Worm (Caenorhabditis elegans): ENCODE results near the gene col-33.
A peak's percentile ranks its signal among the peaks of the same experiment; 100 is the strongest.

col-33 gene

ce11 chrIV:4227917-4228316, 35.2 kb upstream of the col-33 start, which contains the start of gene srbc-70:
Gene srbc-70, minus strand, starts transcription at chrIV:4228017.
- TF ChIP-seq flt-1 (GFP tag; IDR thresholded peaks at IDR 0.05): no peak
- TF ChIP-seq hmg-4 (GFP tag; optimal IDR thresholded peaks at IDR 0.05): no peak
- TF ChIP-seq ceh-13 (GFP tag; optimal IDR thresholded peaks at IDR 0.05): no peak
- no peak for TF ChIP-seq sea-1 (GFP tag; conservative IDR thresholded peaks at IDR 0.05)
- TF ChIP-seq tbx-11 (GFP tag; IDR thresholded peaks at IDR 0.05): no peak
- no peak for TF ChIP-seq ama-1 (optimal IDR thresholded peaks at IDR 0.05)
- TF ChIP-seq hmbx-1 (tag; optimal IDR thresholded peaks at IDR 0.05): no peak
- TF ChIP-seq B0310.2 (tag; optimal IDR thresholded peaks at IDR 0.05): no peak
- no peak for TF ChIP-seq ets-7 (tag; optimal IDR thresholded peaks at IDR 0.05)

DNA sequence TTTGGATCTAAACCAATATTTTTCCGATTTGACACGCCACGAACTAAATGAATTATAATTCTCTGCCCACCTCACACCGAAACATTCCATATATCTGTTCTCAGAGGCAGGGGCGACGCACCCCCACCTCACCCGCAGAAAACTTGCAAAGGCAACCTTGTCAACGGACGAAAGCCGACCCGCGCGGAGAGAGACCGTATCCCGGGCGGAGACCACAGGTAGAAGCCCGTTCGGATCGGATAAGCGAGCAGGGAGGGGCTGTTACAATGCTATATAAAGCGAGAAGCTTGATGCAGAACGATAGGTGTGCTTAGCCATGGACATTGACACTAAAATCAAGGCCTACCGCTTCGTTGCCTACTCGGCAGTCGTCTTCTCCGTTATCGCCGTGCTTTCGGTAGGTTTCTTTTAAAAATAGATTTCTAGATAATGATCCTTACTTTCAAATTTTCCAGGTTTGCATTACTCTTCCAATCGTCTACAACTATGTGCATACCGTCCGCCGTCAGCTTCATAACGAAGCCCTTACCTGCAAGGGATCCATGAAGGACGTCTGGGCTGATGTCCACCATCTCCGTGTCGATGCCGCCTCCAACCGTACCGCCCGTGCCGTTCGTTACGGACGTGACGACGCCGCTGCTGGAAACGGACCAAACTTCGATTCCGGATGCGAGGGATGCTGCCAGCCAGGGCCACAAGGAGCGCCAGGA, 27.6 kb upstream of the col-33 start, which contains the start of the genes zipt-2.2 and dpy-13:
TSS of gene zipt-2.2 (minus strand) at position 51 of the 710 bp plus-strand sequence.
TSS of gene dpy-13 (plus strand) at position 300 of the 710 bp plus-strand sequence.
- TF ChIP-seq ets-7 (tag; optimal IDR thresholded peaks at IDR 0.05): no peak
- no peak for TF ChIP-seq hnd-1 (tag; optimal IDR thresholded peaks at IDR 0.05)
- TF ChIP-seq hmg-4 (GFP tag; optimal IDR thresholded peaks at IDR 0.05): no peak
- no peak for TF ChIP-seq hmbx-1 (tag; optimal IDR thresholded peaks at IDR 0.05)
- TF ChIP-seq F13C5.2 (tag; optimal IDR thresholded peaks at IDR 0.05): no peak

ce11 chrIV:4236025-4236407, 27.1 kb upstream of the col-33 start:
- TF ChIP-seq flt-1 (GFP tag; IDR thresholded peaks at IDR 0.05) (no peak), ceh-13 (GFP tag; optimal IDR thresholded peaks at IDR 0.05) (no peak), F13C5.2 (tag; optimal IDR thresholded peaks at IDR 0.05) (no peak), tbx-37 (GFP tag; conservative IDR thresholded peaks at IDR 0.05) (no peak), hnd-1 (tag; optimal IDR thresholded peaks at IDR 0.05) (no peak), hmg-4 (GFP tag; optimal IDR thresholded peaks at IDR 0.05) (no peak), scrt-1 (GFP tag; IDR thresholded peaks at IDR 0.05) (no peak), ceh-36 (tag; optimal IDR thresholded peaks at IDR 0.05) (no peak), pes-1 (GFP tag; IDR thresholded peaks at IDR 0.05) (no peak), sea-1 (GFP tag; conservative IDR thresholded peaks at IDR 0.05) (no peak), tbx-11 (GFP tag; IDR thresholded peaks at IDR 0.05) (no peak), ama-1 (optimal IDR thresholded peaks at IDR 0.05) (no peak), B0310.2 (tag; optimal IDR thresholded peaks at IDR 0.05) (no peak), tra-4 (tag; optimal IDR thresholded peaks at IDR 0.05) (no peak), ets-7 (tag; optimal IDR thresholded peaks at IDR 0.05) (no peak), hmbx-1 (tag; optimal IDR thresholded peaks at IDR 0.05) (no peak), aly-1 (tag; optimal IDR thresholded peaks at IDR 0.05) (no peak)

- TF ChIP-seq F13C5.2 (tag; optimal IDR thresholded peaks at IDR 0.05) (no peak), ceh-13 (GFP tag; optimal IDR thresholded peaks at IDR 0.05) (no peak), pes-1 (GFP tag; IDR thresholded peaks at IDR 0.05) (no peak), ets-7 (tag; optimal IDR thresholded peaks at IDR 0.05) (no peak), B0310.2 (tag; optimal IDR thresholded peaks at IDR 0.05) (no peak), ama-1 (optimal IDR thresholded peaks at IDR 0.05) (no peak), tbx-11 (GFP tag; IDR thresholded peaks at IDR 0.05) (no peak), flt-1 (GFP tag; IDR thresholded peaks at IDR 0.05) (no peak), hmg-4 (GFP tag; optimal IDR thresholded peaks at IDR 0.05) (no peak), hnd-1 (tag; optimal IDR thresholded peaks at IDR 0.05) (no peak), sea-1 (GFP tag; conservative IDR thresholded peaks at IDR 0.05) (no peak), scrt-1 (GFP tag; IDR thresholded peaks at IDR 0.05) (no peak), aly-1 (tag; optimal IDR thresholded peaks at IDR 0.05) (no peak), tbx-37 (GFP tag; conservative IDR thresholded peaks at IDR 0.05) (no peak), hmbx-1 (tag; optimal IDR thresholded peaks at IDR 0.05) (no peak)
These were observed 26.4 kb upstream of the col-33 start for ce11 chrIV:4236671-4237070.

DNA sequence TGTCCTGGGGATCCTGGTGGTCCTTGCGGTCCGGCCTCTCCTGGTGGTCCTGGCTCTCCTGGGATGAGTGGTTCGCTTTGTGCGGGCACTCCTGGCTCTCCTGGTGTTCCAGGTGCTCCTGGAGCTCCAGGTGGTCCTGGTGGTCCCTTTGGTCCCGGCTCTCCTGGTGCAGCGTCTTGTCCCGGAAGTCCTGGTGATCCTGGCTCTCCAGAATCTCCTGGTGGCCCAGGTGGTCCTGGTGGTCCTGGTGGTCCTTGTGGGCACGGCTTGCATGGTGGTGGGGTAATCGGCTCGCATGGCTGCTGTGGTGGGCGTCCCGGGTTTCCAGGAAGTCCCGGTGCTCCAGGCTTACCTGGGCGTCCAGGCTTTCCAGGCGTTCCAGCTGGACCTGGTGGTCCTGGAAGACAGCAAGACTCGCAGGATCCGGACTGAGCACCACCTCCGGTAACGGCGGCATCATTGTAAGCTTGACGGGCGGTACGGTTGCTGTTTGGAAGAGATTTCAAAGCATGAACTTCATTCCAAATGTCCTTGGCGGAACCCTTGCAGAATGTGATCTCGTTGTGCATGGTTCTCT, 19.2 kb upstream of the col-33 start:
- TF ChIP-seq aly-1 (tag; optimal IDR thresholded peaks at IDR 0.05): peak; percentile 2
- no peak for TF ChIP-seq ceh-36 (tag; optimal IDR thresholded peaks at IDR 0.05)

ce11 chrIV:4244510-4244909, 18.6 kb upstream of the col-33 start, which contains the start of gene col-34:
Gene col-34, minus strand, starts transcription at chrIV:4244610.
- TF ChIP-seq pes-1 (GFP tag; IDR thresholded peaks at IDR 0.05) (no peak), ceh-36 (tag; optimal IDR thresholded peaks at IDR 0.05) (no peak), tbx-37 (GFP tag; conservative IDR thresholded peaks at IDR 0.05) (no peak), sea-1 (GFP tag; conservative IDR thresholded peaks at IDR 0.05) (no peak), aly-1 (tag; optimal IDR thresholded peaks at IDR 0.05) (no peak)

DNA sequence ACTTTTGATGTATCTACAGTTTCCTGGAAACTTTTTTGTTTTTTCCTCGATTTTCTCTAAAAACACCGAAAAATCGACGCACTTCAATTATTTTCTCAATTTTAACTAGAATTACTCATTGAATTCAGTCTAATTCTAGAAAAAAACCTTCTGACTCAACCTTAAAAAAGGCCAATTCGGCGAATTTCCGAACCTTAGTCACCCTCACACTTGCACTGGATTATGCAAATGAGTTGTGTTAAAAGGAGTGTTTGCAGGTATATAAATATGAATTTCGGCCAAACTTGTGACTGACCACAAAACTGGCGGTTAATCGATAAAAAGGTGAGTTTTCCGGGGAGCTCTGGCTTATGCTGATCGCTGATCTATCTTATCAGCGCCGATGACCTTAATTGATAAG, 16.6 kb upstream of the col-33 start, which contains the start of gene ttr-20:
TSS of gene ttr-20 (plus strand) at position 301 of the 400 bp plus-strand sequence.
- TF ChIP-seq scrt-1 (GFP tag; IDR thresholded peaks at IDR 0.05) (no peak), ceh-36 (tag; optimal IDR thresholded peaks at IDR 0.05) (no peak), F13C5.2 (tag; optimal IDR thresholded peaks at IDR 0.05) (no peak), ets-7 (tag; optimal IDR thresholded peaks at IDR 0.05) (no peak), flt-1 (GFP tag; IDR thresholded peaks at IDR 0.05) (no peak), ceh-13 (GFP tag; optimal IDR thresholded peaks at IDR 0.05) (no peak), ama-1 (optimal IDR thresholded peaks at IDR 0.05) (no peak), hnd-1 (tag; optimal IDR thresholded peaks at IDR 0.05) (no peak), tbx-37 (GFP tag; conservative IDR thresholded peaks at IDR 0.05) (no peak), aly-1 (tag; optimal IDR thresholded peaks at IDR 0.05) (no peak), sea-1 (GFP tag; conservative IDR thresholded peaks at IDR 0.05) (no peak), tra-4 (tag; optimal IDR thresholded peaks at IDR 0.05) (no peak), pes-1 (GFP tag; IDR thresholded peaks at IDR 0.05) (no peak), tbx-11 (GFP tag; IDR thresholded peaks at IDR 0.05) (no peak)

Data from whole organism, early embryonic.